Fruit fly (Drosophila melanogaster) whole organism, prepupa: Measurements from ENCODE around the gene rho-5.

Experiments
- Blimp-1 ChIP-seq: fragments of 200-800 bp; sonication (Bioruptor generic); optimal IDR thresholded peaks from 3 replicates; lab custom pipeline; 2017; ENCODE audit warnings: missing biosample characterization, missing genetic modification characterization, mild to moderate bottlenecking, moderate library complexity, missing genetic modification reagents
- CG10631 ChIP-seq: fragments of 200-800 bp; sonication (Bioruptor generic); optimal IDR thresholded peaks from 2 replicates; lab custom pipeline; 2016; ENCODE audit warnings: missing biosample characterization, missing genetic modification characterization
- CG11902 ChIP-seq: fragments of 200-800 bp; sonication (Bioruptor generic); optimal IDR thresholded peaks from 3 replicates; lab custom pipeline; 2016; ENCODE audit warnings: missing biosample characterization, missing genetic modification characterization
- CG15336 ChIP-seq: fragments of 200-800 bp; sonication (Bioruptor generic); IDR thresholded peaks from 2 replicates; pipeline ENCODE4 v1.3.6; 2022; ENCODE audit warnings: missing biosample characterization, missing genetic modification characterization
- CG1621 ChIP-seq: fragments of 200-800 bp; sonication (Bioruptor generic); optimal IDR thresholded peaks from 3 replicates; lab custom pipeline; 2018; ENCODE audit warnings: missing biosample characterization, mild to moderate bottlenecking, missing genetic modification characterization
- CG16779 ChIP-seq: fragments of 200-800 bp; sonication (Bioruptor generic); optimal IDR thresholded peaks from 3 replicates; lab custom pipeline; 2017; ENCODE audit warnings: missing biosample characterization, mild to moderate bottlenecking, missing genetic modification characterization
- CG31627 ChIP-seq: fragments of 200-800 bp; sonication (Bioruptor generic); optimal IDR thresholded peaks from 3 replicates; lab custom pipeline; 2016; ENCODE audit warnings: missing biosample characterization, missing genetic modification characterization
- CG34406 ChIP-seq: fragments of 200-800 bp; sonication (Bioruptor generic); optimal IDR thresholded peaks from 3 replicates; lab custom pipeline; 2016; ENCODE audit warnings: missing biosample characterization, missing genetic modification characterization
- CG3919 ChIP-seq: fragments of 200-800 bp; sonication (Bioruptor generic); optimal IDR thresholded peaks from 3 replicates; lab custom pipeline; 2016; ENCODE audit warnings: missing biosample characterization, missing genetic modification characterization
- CG4318 ChIP-seq: fragments of 200-800 bp; sonication (Bioruptor generic); optimal IDR thresholded peaks from 3 replicates; lab custom pipeline; 2017; ENCODE audit warnings: missing biosample characterization, mild to moderate bottlenecking, missing genetic modification characterization
- CG6163 ChIP-seq: fragments of 200-800 bp; sonication (Bioruptor generic); IDR thresholded peaks from 3 replicates; pipeline ENCODE4 v1.3.6; 2022; ENCODE audit warnings: missing biosample characterization, missing genetic modification characterization
- CG6276 ChIP-seq: fragments of 200-800 bp; sonication (Bioruptor generic); optimal IDR thresholded peaks from 2 replicates; lab custom pipeline; 2017; ENCODE audit warnings: missing biosample characterization, mild to moderate bottlenecking, missing genetic modification characterization
- CG6792 ChIP-seq: fragments of 200-800 bp; sonication (Bioruptor generic); optimal IDR thresholded peaks from 3 replicates; lab custom pipeline; 2016; ENCODE audit warnings: missing biosample characterization, missing genetic modification characterization
- CG7368 ChIP-seq: fragments of 200-800 bp; sonication (Bioruptor generic); optimal IDR thresholded peaks from 3 replicates; lab custom pipeline; 2016; ENCODE audit warnings: missing biosample characterization, missing genetic modification characterization
- CG8119 ChIP-seq: fragments of 200-800 bp; sonication (Bioruptor generic); IDR thresholded peaks from 3 replicates; pipeline ENCODE4 v1.3.6; 2022; ENCODE audit warnings: missing biosample characterization, missing genetic modification characterization
- CG8319 ChIP-seq: fragments of 200-800 bp; sonication (Bioruptor generic); optimal IDR thresholded peaks from 3 replicates; lab custom pipeline; 2016; ENCODE audit warnings: missing biosample characterization, missing genetic modification characterization
- CG8632 ChIP-seq: fragments of 200-800 bp; sonication (Bioruptor generic); optimal IDR thresholded peaks from 3 replicates; lab custom pipeline; 2016; ENCODE audit warnings: missing biosample characterization, missing genetic modification characterization
- CG9139 ChIP-seq: fragments of 200-800 bp; sonication (Bioruptor generic); optimal IDR thresholded peaks from 3 replicates; lab custom pipeline; 2017; ENCODE audit warnings: missing biosample characterization, mild to moderate bottlenecking, missing genetic modification characterization
- Eip75B ChIP-seq: fragments of 200-800 bp; sonication (Bioruptor generic); optimal IDR thresholded peaks from 3 replicates; lab custom pipeline; 2016; ENCODE audit warnings: missing biosample characterization, missing genetic modification characterization
- Eip78C ChIP-seq: fragments of 200-800 bp; sonication (Bioruptor generic); peaks from one replicate; lab custom pipeline; 2016; ENCODE audit warnings: missing biosample characterization, missing genetic modification characterization
- Eip93F ChIP-seq: fragments of 200-800 bp; sonication (Bioruptor generic); optimal IDR thresholded peaks from 2 replicates; lab custom pipeline; 2016; ENCODE audit warnings: missing biosample characterization, mild to moderate bottlenecking, missing genetic modification characterization
- Hr38 ChIP-seq: sonication (Bioruptor generic); optimal IDR thresholded peaks from 2 replicates; lab custom pipeline; 2016; ENCODE audit warnings: missing biosample characterization, missing genetic modification characterization
- Hr4 ChIP-seq: fragments of 200-800 bp; sonication (Bioruptor generic); optimal IDR thresholded peaks from 3 replicates; lab custom pipeline; 2016; ENCODE audit warnings: missing biosample characterization, missing genetic modification characterization
- Lpt ChIP-seq: fragments of 200-800 bp; sonication (Bioruptor generic); optimal IDR thresholded peaks from 3 replicates; lab custom pipeline; 2016; ENCODE audit warnings: missing biosample characterization, missing genetic modification characterization
- Met ChIP-seq: fragments of 200-800 bp; sonication (Bioruptor generic); optimal IDR thresholded peaks from 3 replicates; lab custom pipeline; 2016; ENCODE audit warnings: missing biosample characterization, missing genetic modification characterization
- OdsH ChIP-seq: fragments of 200-800 bp; sonication (Bioruptor generic); optimal IDR thresholded peaks from 3 replicates; lab custom pipeline; 2016; ENCODE audit warnings: missing biosample characterization, missing genetic modification characterization
- Sox102F ChIP-seq: fragments of 200-800 bp; sonication (Bioruptor generic); optimal IDR thresholded peaks from 2 replicates; lab custom pipeline; 2016; ENCODE audit warnings: missing biosample characterization, mild to moderate bottlenecking, missing genetic modification characterization
- Sox15 ChIP-seq: fragments of 200-800 bp; sonication (Bioruptor generic); optimal IDR thresholded peaks from 3 replicates; lab custom pipeline; 2016; ENCODE audit warnings: missing biosample characterization, missing genetic modification characterization
- achi ChIP-seq: fragments of 200-800 bp; sonication (Bioruptor generic); optimal IDR thresholded peaks from 3 replicates; lab custom pipeline; 2016; ENCODE audit warnings: missing biosample characterization, missing genetic modification characterization
- acj6 ChIP-seq: fragments of 200-800 bp; sonication (Bioruptor generic); optimal IDR thresholded peaks from 3 replicates; lab custom pipeline; 2016; ENCODE audit warnings: missing biosample characterization, missing genetic modification characterization
- dac ChIP-seq: fragments of 200-800 bp; sonication (Bioruptor generic); optimal IDR thresholded peaks from 2 replicates; lab custom pipeline; 2017; ENCODE audit warnings: missing biosample characterization, mild to moderate bottlenecking, missing genetic modification characterization
- eg ChIP-seq: fragments of 200-800 bp; sonication (Bioruptor generic); IDR thresholded peaks from 3 replicates; pipeline ENCODE4 v1.3.6; 2022; ENCODE audit warnings: missing biosample characterization, missing genetic modification characterization
- esn ChIP-seq: fragments of 200-800 bp; sonication (Bioruptor generic); optimal IDR thresholded peaks from 2 replicates; lab custom pipeline; 2016; ENCODE audit warnings: missing biosample characterization, mild to moderate bottlenecking, missing genetic modification characterization, moderate library complexity
- fd59A ChIP-seq: fragments of 200-800 bp; sonication (Bioruptor generic); optimal IDR thresholded peaks from 2 replicates; lab custom pipeline; 2017; ENCODE audit warnings: missing biosample characterization, mild to moderate bottlenecking, missing genetic modification characterization, missing genetic modification reagents
- fkh ChIP-seq: fragments of 200-800 bp; sonication (Bioruptor generic); optimal IDR thresholded peaks from 3 replicates; lab custom pipeline; 2017; ENCODE audit warnings: missing biosample characterization, mild to moderate bottlenecking, missing genetic modification characterization, moderate library complexity
- lz ChIP-seq: fragments of 200-800 bp; sonication (Bioruptor generic); optimal IDR thresholded peaks from 3 replicates; lab custom pipeline; 2016; ENCODE audit warnings: missing biosample characterization, missing genetic modification characterization
- pdm3 ChIP-seq: fragments of 200-800 bp; sonication (Bioruptor generic); optimal IDR thresholded peaks from 3 replicates; lab custom pipeline; 2016; ENCODE audit warnings: missing biosample characterization, missing genetic modification characterization
- salr ChIP-seq, 2 experiments: fragments of 200-800 bp; sonication (Bioruptor generic); optimal IDR thresholded peaks; 3 replicates each; lab custom pipeline; 2016 to 2018; ENCODE audit warnings: missing biosample characterization in 2 of 2, missing genetic modification characterization in 2 of 2, mild to moderate bottlenecking in 1 of 2
- spab ChIP-seq: fragments of 200-800 bp; sonication (Bioruptor generic); optimal IDR thresholded peaks from 2 replicates; lab custom pipeline; 2017; ENCODE audit warnings: missing biosample characterization, mild to moderate bottlenecking, missing genetic modification characterization, missing genetic modification reagents
- ss ChIP-seq, 2 experiments: fragments of 200-800 bp; sonication (Bioruptor generic); optimal IDR thresholded peaks; 2 replicates in 1 of 2; 3 replicates in 1 of 2; lab custom pipeline; 2017 to 2018; ENCODE audit warnings: mild to moderate bottlenecking in 2 of 2, missing biosample characterization in 2 of 2, missing genetic modification characterization in 2 of 2, moderate library complexity in 1 of 2
- svp ChIP-seq: fragments of 200-800 bp; sonication (Bioruptor generic); peaks from one replicate; lab custom pipeline; 2016; ENCODE audit warnings: missing biosample characterization, missing genetic modification characterization
- topi ChIP-seq: fragments of 200-800 bp; sonication (Bioruptor generic); optimal IDR thresholded peaks from 3 replicates; lab custom pipeline; 2016; ENCODE audit warnings: missing biosample characterization, missing genetic modification characterization
- vri ChIP-seq: fragments of 200-800 bp; sonication (Bioruptor generic); optimal IDR thresholded peaks from 3 replicates; lab custom pipeline; 2016; ENCODE audit warnings: missing biosample characterization, mild to moderate bottlenecking, missing genetic modification characterization

rho-5 gene

dm6 chr2L:10387869-10388726, 14.4 kb upstream of the rho-5 start, which contains the start of gene da (continued):
- TF ChIP-seq OdsH (GFP tag; lab: Kevin White, UChicago) (peak; percentile 58), CG16779 (tag; lab: Kevin White, UChicago) (no peak), Hr4 (peak; percentile 54), CG9139 (GFP tag; lab: Kevin White, UChicago) (no peak), acj6 (GFP tag; lab: Kevin White, UChicago) (peak; percentile 38), Eip75B (peak; percentile 67), achi (GFP tag; lab: Kevin White, UChicago) (peak; percentile 45), pdm3 (GFP tag; lab: Kevin White, UChicago) (peak; percentile 73), CG6792 (GFP tag; lab: Kevin White, UChicago) (peak; percentile 36), CG10631 (no peak), eg (GFP tag; lab: Robert Waterston, UW) (no peak; the same call in 1 of the 3 replicates), CG31627 (GFP tag; lab: Kevin White, UChicago) (peak; percentile 58), Hr38 (no peak), fkh (GFP tag; lab: Kevin White, UChicago) (peak; percentile 47), Lpt (GFP tag; lab: Kevin White, UChicago) (no peak), CG8319 (GFP tag; lab: Kevin White, UChicago) (no peak), esn (GFP tag; lab: Kevin White, UChicago) (peak; percentile 66), CG34406 (GFP tag; lab: Kevin White, UChicago) (no peak), Met (GFP tag; lab: Kevin White, UChicago) (peak; percentile 62), vri (GFP tag; lab: Kevin White, UChicago) (peak; percentile 45), fd59A (GFP tag; lab: Kevin White, UChicago) (no peak), CG6276 (GFP tag; lab: Kevin White, UChicago) (no peak), CG8632 (GFP tag; lab: Kevin White, UChicago) (no peak), Eip93F (GFP tag; lab: Kevin White, UChicago) (peak; percentile 21), CG15336 (GFP tag; lab: Robert Waterston, UW) (0 out of 2 replicates have a peak, but pooled peaks have one; percentile 31), Blimp-1 (GFP tag; lab: Kevin White, UChicago) (peak; percentile 17), CG6163 (GFP tag; lab: Robert Waterston, UW) (no peak), CG7368 (GFP tag; lab: Kevin White, UChicago) (peak; percentile 24), ss (GFP tag; optimal IDR thresholded peaks at IDR 0.05; lab: Kevin White, UChicago) (peak in 1 of 2 experiments; percentile 24), CG8119 (no peak; the same call in 2 of the 3 replicates), svp (GFP tag; lab: Kevin White, UChicago) (no peak), lz (peak; percentile 61), Eip78C (GFP tag; lab: Kevin White, UChicago) (peak; percentile 73), topi (peak; percentile 44), CG4318 (no peak)
- TF ChIP-seq, all 60 proteins: peak for 35

- TF ChIP-seq esn (GFP tag; lab: Kevin White, UChicago), result no peak
- TF ChIP-seq salr (GFP tag; optimal IDR thresholded peaks at IDR 0.05; lab: Kevin White, UChicago), result no peak
- TF ChIP-seq topi, result no peak
- TF ChIP-seq spab (GFP tag; lab: Kevin White, UChicago), result no peak
- TF ChIP-seq Sox15 (GFP tag; lab: Kevin White, UChicago), result no peak
- no peak for TF ChIP-seq CG3919 (GFP tag; lab: Kevin White, UChicago)
- no peak for TF ChIP-seq Eip93F (GFP tag; lab: Kevin White, UChicago)
- no peak for TF ChIP-seq CG1621 (tag; lab: Kevin White, UChicago)
- no peak for TF ChIP-seq ss (GFP tag; optimal IDR thresholded peaks at IDR 0.05; lab: Kevin White, UChicago)
- no peak for TF ChIP-seq CG6276 (GFP tag; lab: Kevin White, UChicago)
- no peak for TF ChIP-seq Lpt (GFP tag; lab: Kevin White, UChicago)
- TF ChIP-seq pdm3 (GFP tag; lab: Kevin White, UChicago), result no peak
- TF ChIP-seq Sox102F (GFP tag; lab: Kevin White, UChicago), result no peak
- TF ChIP-seq CG11902 (GFP tag; lab: Kevin White, UChicago), result no peak
- no peak for TF ChIP-seq CG10631
- TF ChIP-seq Hr38, result no peak
- TF ChIP-seq dac, result no peak
- TF ChIP-seq fd59A (GFP tag; lab: Kevin White, UChicago), result no peak
Measured at dm6 chr2L:10386824-10387223, 13.1 kb upstream of the rho-5 start.
